Fruit fly (Drosophila melanogaster) whole organism, embryonic: ENCODE results near the gene srp.

Source experiments
- B-H1 ChIP-seq: fragments of 200-800 bp; sonication (Bioruptor generic); IDR thresholded peaks from 3 replicates; pipeline ENCODE4 v1.3.6; 2022; ENCODE audit warnings: missing biosample characterization, missing genetic modification characterization
- CG10274 ChIP-seq: fragments of 200-800 bp; sonication (Bioruptor generic); optimal IDR thresholded peaks from 3 replicates; lab custom pipeline; 2017; ENCODE audit warnings: missing biosample characterization, mild to moderate bottlenecking, missing genetic modification characterization
- CG10462 ChIP-seq: fragments of 200-800 bp; sonication (Bioruptor generic); optimal IDR thresholded peaks from 2 replicates; lab custom pipeline; 2016; ENCODE audit warnings: missing biosample characterization, missing genetic modification characterization
- CG10979 ChIP-seq: fragments of 200-800 bp; sonication (Bioruptor generic); optimal IDR thresholded peaks from 2 replicates; lab custom pipeline; 2018; ENCODE audit warnings: missing biosample characterization, mild to moderate bottlenecking, missing genetic modification characterization, moderate library complexity
- CG11456 ChIP-seq: fragments of 200-800 bp; sonication (Bioruptor generic); IDR thresholded peaks from 3 replicates; pipeline ENCODE4 v1.3.6; 2022; ENCODE audit warnings: missing biosample characterization, missing genetic modification characterization
- CG12219 ChIP-seq: fragments of 200-800 bp; sonication (Bioruptor generic); optimal IDR thresholded peaks from 3 replicates; lab custom pipeline; 2018; ENCODE audit warnings: missing biosample characterization, mild to moderate bottlenecking, missing genetic modification characterization
- CG12659 ChIP-seq: fragments of 200-800 bp; sonication (Bioruptor generic); optimal IDR thresholded peaks from 3 replicates; lab custom pipeline; 2017; ENCODE audit warnings: mild to moderate bottlenecking, missing biosample characterization, missing genetic modification reagents, missing genetic modification characterization
- CG13296 ChIP-seq: fragments of 200-800 bp; sonication (Bioruptor generic); optimal IDR thresholded peaks from 3 replicates; lab custom pipeline; 2018; ENCODE audit warnings: missing biosample characterization, mild to moderate bottlenecking, missing genetic modification characterization
- CG13424 ChIP-seq: fragments of 200-800 bp; sonication (Bioruptor generic); optimal IDR thresholded peaks from 2 replicates; lab custom pipeline; 2019; ENCODE audit warnings: missing biosample characterization, mild to moderate bottlenecking, missing genetic modification characterization, moderate library complexity
- CG14441 ChIP-seq: fragments of 200-800 bp; sonication (Bioruptor generic); IDR thresholded peaks from 2 replicates; pipeline ENCODE4 v1.3.6; 2022; ENCODE audit warnings: missing biosample characterization, missing genetic modification characterization
- CG14710 ChIP-seq: fragments of 200-800 bp; sonication (Bioruptor generic); optimal IDR thresholded peaks from 3 replicates; lab custom pipeline; 2019; ENCODE audit warnings: missing biosample characterization, mild to moderate bottlenecking, missing genetic modification characterization, moderate library complexity
- CG17328 ChIP-seq: fragments of 200-800 bp; sonication (Bioruptor generic); IDR thresholded peaks from 2 replicates; pipeline ENCODE4 v1.3.6; 2022; ENCODE audit warnings: missing biosample characterization, missing genetic modification characterization
- CG17829 ChIP-seq: fragments of 200-800 bp; optimal IDR thresholded peaks from 2 replicates; lab custom pipeline; 2019; ENCODE audit warnings: missing biosample characterization, mild to moderate bottlenecking, missing genetic modification characterization, moderate library complexity
- CG18262 ChIP-seq: fragments of 200-800 bp; optimal IDR thresholded peaks from 3 replicates; lab custom pipeline; 2019; ENCODE audit warnings: missing biosample characterization, mild to moderate bottlenecking, missing genetic modification characterization, moderate library complexity
- CG33213 ChIP-seq: fragments of 200-800 bp; sonication (Bioruptor generic); optimal IDR thresholded peaks from 3 replicates; lab custom pipeline; 2016; ENCODE audit warnings: missing biosample characterization, missing genetic modification characterization
- CG7357 ChIP-seq: fragments of 200-800 bp; sonication (Bioruptor generic); IDR thresholded peaks from 3 replicates; pipeline ENCODE4 v1.3.6; 2022; ENCODE audit warnings: missing biosample characterization, missing genetic modification characterization
- CG8478 ChIP-seq: fragments of >200 bp; optimal IDR thresholded peaks from 2 replicates; lab custom pipeline; 2018
- CG8924 ChIP-seq: fragments of 200-800 bp; optimal IDR thresholded peaks from 3 replicates; lab custom pipeline; 2019; ENCODE audit warnings: missing biosample characterization, mild to moderate bottlenecking, missing genetic modification characterization, moderate library complexity
- CG9215 ChIP-seq: fragments of 200-800 bp; sonication (Bioruptor generic); IDR thresholded peaks from 2 replicates; pipeline ENCODE4 v1.3.6; 2022; ENCODE audit warnings: missing biosample characterization, missing genetic modification characterization
- CHES-1-like ChIP-seq: fragments of 200-800 bp; sonication (Bioruptor generic); optimal IDR thresholded peaks from 2 replicates; lab custom pipeline; 2016; ENCODE audit warnings: missing biosample characterization, missing genetic modification characterization
- CTCF ChIP-seq: fragments of 200-800 bp; sonication (Bioruptor generic); optimal IDR thresholded peaks from 2 replicates; lab custom pipeline; 2017; ENCODE audit warnings: missing biosample characterization, mild to moderate bottlenecking, missing genetic modification characterization, moderate library complexity
- Deaf1 ChIP-seq: fragments of 200-800 bp; optimal IDR thresholded peaks from 3 replicates; lab custom pipeline; 2019; ENCODE audit warnings: missing biosample characterization, mild to moderate bottlenecking, missing genetic modification characterization, moderate library complexity
- Dek ChIP-seq: fragments of 200-800 bp; sonication (Bioruptor generic); optimal IDR thresholded peaks from 3 replicates; lab custom pipeline; 2019; ENCODE audit warnings: missing biosample characterization, mild to moderate bottlenecking, missing genetic modification characterization, moderate library complexity
- Dip2 ChIP-seq: fragments of 200-800 bp; sonication (Bioruptor generic); IDR thresholded peaks from 2 replicates; pipeline ENCODE4 v1.3.6; 2022; ENCODE audit warnings: missing biosample characterization, missing genetic modification characterization
- Dll ChIP-seq: fragments of 200-800 bp; sonication (Bioruptor generic); IDR thresholded peaks from 4 replicates; pipeline ENCODE4 v1.3.6; 2022; ENCODE audit warnings: missing biosample characterization, missing genetic modification characterization; ENCODE audit not compliant: partially characterized antibody
- E2f2 ChIP-seq: fragments of 200-800 bp; sonication (Bioruptor generic); IDR thresholded peaks from 2 replicates; pipeline ENCODE4 v1.3.6; 2022; ENCODE audit warnings: missing biosample characterization, missing genetic modification characterization
- Max ChIP-seq: fragments of 200-800 bp; sonication (Bioruptor generic); optimal IDR thresholded peaks from 2 replicates; lab custom pipeline; 2016; ENCODE audit warnings: missing biosample characterization, mild to moderate bottlenecking, missing genetic modification characterization
- Side ChIP-seq: fragments of 200-800 bp; sonication (Bioruptor generic); optimal IDR thresholded peaks from 2 replicates; lab custom pipeline; 2016; ENCODE audit warnings: missing biosample characterization, missing genetic modification characterization
- Sox102F ChIP-seq: fragments of 200-800 bp; sonication (Bioruptor generic); optimal IDR thresholded peaks from 2 replicates; lab custom pipeline; 2018; ENCODE audit warnings: missing biosample characterization, mild to moderate bottlenecking, missing genetic modification characterization, moderate library complexity
- Trl ChIP-seq, 3 experiments: fragments of >200 bp in 2 of 3; fragments of 200-800 bp in 1 of 3; sonication (Bioruptor generic) in 1 of 3; optimal IDR thresholded peaks; 2 replicates in 1 of 3; 3 replicates in 2 of 3; lab custom pipeline; 2016 to 2017; ENCODE audit warnings: missing biosample characterization in 1 of 3, missing genetic modification characterization in 1 of 3
- YL-1 ChIP-seq: fragments of 200-800 bp; sonication (Bioruptor generic); optimal IDR thresholded peaks from 3 replicates; lab custom pipeline; 2017; ENCODE audit warnings: missing biosample characterization, mild to moderate bottlenecking, missing genetic modification characterization
- br ChIP-seq: fragments of >200 bp; optimal IDR thresholded peaks from 2 replicates; lab custom pipeline; 2017
- chinmo ChIP-seq: fragments of 200-800 bp; sonication (Bioruptor generic); IDR thresholded peaks from 4 replicates; pipeline ENCODE4 v1.3.6; 2022; ENCODE audit warnings: missing biosample characterization, missing genetic modification characterization; ENCODE audit not compliant: partially characterized antibody
- corto ChIP-seq: fragments of 200-800 bp; sonication (Bioruptor generic); optimal IDR thresholded peaks from 2 replicates; lab custom pipeline; 2016; ENCODE audit warnings: missing biosample characterization, mild to moderate bottlenecking, missing genetic modification characterization, moderate library complexity
- cwo ChIP-seq: fragments of 200-800 bp; sonication (Bioruptor generic); optimal IDR thresholded peaks from 3 replicates; lab custom pipeline; 2017; ENCODE audit warnings: missing biosample characterization, missing genetic modification characterization, mild to moderate bottlenecking, moderate library complexity, missing genetic modification reagents
- da ChIP-seq: fragments of 200-800 bp; sonication (Bioruptor generic); optimal IDR thresholded peaks from 2 replicates; lab custom pipeline; 2016; ENCODE audit warnings: missing biosample characterization, missing genetic modification characterization
- dpn ChIP-seq, 2 experiments: fragments of 200-800 bp; sonication (Bioruptor generic); optimal IDR thresholded peaks; 3 replicates each; lab custom pipeline; 2016; ENCODE audit warnings: missing biosample characterization in 2 of 2, missing genetic modification characterization in 2 of 2
- ems ChIP-seq: fragments of 200-800 bp; sonication (Bioruptor generic); optimal IDR thresholded peaks from 3 replicates; lab custom pipeline; 2016; ENCODE audit warnings: missing biosample characterization, missing genetic modification characterization
- fd102C ChIP-seq: fragments of 200-800 bp; sonication (Bioruptor generic); optimal IDR thresholded peaks from 2 replicates; lab custom pipeline; 2018; ENCODE audit warnings: missing biosample characterization, mild to moderate bottlenecking, missing genetic modification characterization, moderate library complexity
- knrl ChIP-seq: fragments of 200-800 bp; sonication (Bioruptor generic); IDR thresholded peaks from 3 replicates; pipeline ENCODE4 v1.3.6; 2022; ENCODE audit warnings: missing biosample characterization, missing genetic modification characterization; ENCODE audit not compliant: partially characterized antibody
- luna ChIP-seq: fragments of 200-800 bp; sonication (Bioruptor generic); optimal IDR thresholded peaks from 2 replicates; lab custom pipeline; 2016; ENCODE audit warnings: missing biosample characterization, missing genetic modification characterization
- otp ChIP-seq: fragments of 200-800 bp; sonication (Bioruptor generic); IDR thresholded peaks from 3 replicates; pipeline ENCODE4, ENCODE4 v1.3.6; 2022; ENCODE audit warnings: missing biosample characterization, missing genetic modification characterization
- prd ChIP-seq, 3 experiments: fragments of >200 bp in 2 of 3; fragments of 200-800 bp in 1 of 3; sonication (Bioruptor generic) in 1 of 3; optimal IDR thresholded peaks in 2 of 3; IDR thresholded peaks in 1 of 3; 2 replicates in 2 of 3; 3 replicates in 1 of 3; pipeline versions ENCODE4 v1.3.6 to Lab custom; 2017 to 2022; ENCODE audit warnings: missing biosample characterization in 1 of 3, missing genetic modification characterization in 1 of 3
- schlank ChIP-seq: fragments of 200-800 bp; sonication (Bioruptor generic); optimal IDR thresholded peaks from 2 replicates; lab custom pipeline; 2018; ENCODE audit warnings: missing biosample characterization, mild to moderate bottlenecking, missing genetic modification characterization
- sens ChIP-seq: fragments of 200-800 bp; sonication (Bioruptor generic); peaks from one replicate; lab custom pipeline; 2016; ENCODE audit warnings: missing biosample characterization, missing genetic modification characterization
- sna ChIP-seq: fragments of 200-800 bp; sonication (Bioruptor generic); IDR thresholded peaks from 2 replicates; pipeline ENCODE4 v1.3.6; 2022; ENCODE audit warnings: missing biosample characterization, missing genetic modification characterization; ENCODE audit not compliant: partially characterized antibody
- tll ChIP-seq, 2 experiments: fragments of 200-800 bp in 1 of 2; fragments of >200 bp in 1 of 2; sonication (Bioruptor generic) in 1 of 2; optimal IDR thresholded peaks; 2 replicates each; lab custom pipeline; 2017 to 2019; ENCODE audit warnings: missing biosample characterization in 2 of 2, missing genetic modification characterization in 2 of 2, mild to moderate bottlenecking in 1 of 2, moderate library complexity in 1 of 2
- trem ChIP-seq: fragments of 200-800 bp; optimal IDR thresholded peaks from 3 replicates; lab custom pipeline; 2019; ENCODE audit warnings: missing biosample characterization, mild to moderate bottlenecking, missing genetic modification characterization, moderate library complexity
- unpg ChIP-seq: fragments of 200-800 bp; sonication (Bioruptor generic); optimal IDR thresholded peaks from 3 replicates; lab custom pipeline; 2018; ENCODE audit warnings: missing biosample characterization, mild to moderate bottlenecking, missing genetic modification characterization, moderate library complexity
- zen ChIP-seq: fragments of 200-800 bp; sonication (Bioruptor generic); optimal IDR thresholded peaks from 3 replicates; lab custom pipeline; 2018; ENCODE audit warnings: missing biosample characterization, mild to moderate bottlenecking, missing genetic modification characterization, moderate library complexity
- zf30C ChIP-seq: fragments of 200-800 bp; sonication (Bioruptor generic); optimal IDR thresholded peaks from 3 replicates; lab custom pipeline; 2018; ENCODE audit warnings: missing biosample characterization, mild to moderate bottlenecking, missing genetic modification characterization

The srp gene

DNA sequence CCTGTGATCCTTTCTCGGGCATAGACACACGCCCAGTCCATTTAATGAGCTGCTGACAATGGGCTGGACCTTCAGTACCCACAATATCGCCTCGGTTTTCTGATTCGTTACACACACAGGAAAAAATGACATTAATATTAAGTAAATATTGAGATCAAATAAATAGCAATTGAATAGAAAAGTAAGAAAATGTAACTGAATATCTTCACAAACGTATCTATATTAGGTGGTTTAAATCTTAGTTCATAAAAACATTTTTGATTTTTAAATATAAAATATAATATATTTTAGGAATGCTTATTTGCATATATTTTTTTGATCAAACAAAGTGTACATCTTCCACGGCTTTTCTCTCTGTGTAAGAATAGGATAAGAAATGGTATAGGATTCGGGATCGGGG, 47.8 kb downstream of the srp start (continued):
- TF ChIP-seq cwo (GFP tag; lab: Kevin White, UChicago): no peak
- peak; percentile 26 for TF ChIP-seq CG14710 (tag; lab: Kevin White, UChicago)
- TF ChIP-seq Dip2 (GFP tag; lab: Robert Waterston, UW): no peak
- peak; percentile 43 for TF ChIP-seq CG18262
- TF ChIP-seq E2f2 (GFP tag; lab: Robert Waterston, UW): no peak
- no peak for TF ChIP-seq sna
- TF ChIP-seq CG33213 (GFP tag; lab: Kevin White, UChicago): no peak
- TF ChIP-seq Max (GFP tag; lab: Kevin White, UChicago): no peak
- TF ChIP-seq sens: peak; percentile 32
- TF ChIP-seq da (GFP tag; lab: Kevin White, UChicago): no peak
- TF ChIP-seq CG14441: no peak
- no peak for TF ChIP-seq ems (GFP tag; lab: Kevin White, UChicago)
- TF ChIP-seq luna: no peak
- TF ChIP-seq br (lab: Kevin White, UChicago): no peak
- no peak for TF ChIP-seq Dek (tag; lab: Kevin White, UChicago)
- no peak for TF ChIP-seq CG12219 (GFP tag; lab: Kevin White, UChicago)
- no peak for TF ChIP-seq prd (optimal IDR thresholded peaks at IDR 0.05; lab: Kevin White, UChicago)
- TF ChIP-seq prd (GFP tag; IDR thresholded peaks at IDR 0.05; lab: Robert Waterston, UW): peak; percentile 41; the same call in 2 of the 3 replicates
- TF ChIP-seq CG17829 (tag; lab: Kevin White, UChicago): peak; percentile 43
- TF ChIP-seq otp: no peak
- no peak for TF ChIP-seq CHES-1-like (GFP tag; lab: Kevin White, UChicago)
- no peak for TF ChIP-seq unpg (GFP tag; lab: Kevin White, UChicago)
- peak; percentile 54 for TF ChIP-seq fd102C
- no peak for TF ChIP-seq CTCF (GFP tag; lab: Kevin White, UChicago)
- TF ChIP-seq Trl (optimal IDR thresholded peaks at IDR 0.05; lab: Kevin White, UChicago): no peak
- TF ChIP-seq Trl (GFP tag; optimal IDR thresholded peaks at IDR 0.05; lab: Kevin White, UChicago): no peak
- no peak for TF ChIP-seq Sox102F (GFP tag; lab: Kevin White, UChicago)
- no peak for TF ChIP-seq B-H1
- TF ChIP-seq tll (GFP tag; optimal IDR thresholded peaks at IDR 0.05; lab: Kevin White, UChicago): no peak
- no peak for TF ChIP-seq corto
- no peak for TF ChIP-seq Dll (GFP tag; lab: Robert Waterston, UW)
- no peak for TF ChIP-seq schlank (tag; lab: Kevin White, UChicago)
- TF ChIP-seq CG13424 (tag; lab: Kevin White, UChicago): no peak
- TF ChIP-seq CG10274 (GFP tag; lab: Kevin White, UChicago): no peak
- TF ChIP-seq zf30C (GFP tag; lab: Kevin White, UChicago): peak; percentile 86
- peak; percentile 61 for TF ChIP-seq zen (tag; lab: Kevin White, UChicago)
- TF ChIP-seq CG11456: no peak
- no peak for TF ChIP-seq CG17328 (GFP tag; lab: Robert Waterston, UW)
- TF ChIP-seq Side (GFP tag; lab: Kevin White, UChicago): no peak
- no peak for TF ChIP-seq CG7357 (GFP tag; lab: Robert Waterston, UW)
- no peak for TF ChIP-seq CG10462 (GFP tag; lab: Kevin White, UChicago)
- TF ChIP-seq knrl (GFP tag; lab: Robert Waterston, UW): no peak
- TF ChIP-seq CG13296 (GFP tag; lab: Kevin White, UChicago): no peak
- TF ChIP-seq CG12659 (GFP tag; lab: Kevin White, UChicago): no peak
- TF ChIP-seq CG8478 (lab: Kevin White, UChicago): no peak
- TF ChIP-seq dpn (GFP tag; optimal IDR thresholded peaks at IDR 0.05; lab: Kevin White, UChicago): no peak
- no peak for TF ChIP-seq chinmo
- TF ChIP-seq trem (tag; lab: Kevin White, UChicago): no peak
- TF ChIP-seq CG10979 (tag; lab: Kevin White, UChicago): peak; percentile 42
- no peak for TF ChIP-seq YL-1
- TF ChIP-seq CG9215 (GFP tag; lab: Robert Waterston, UW): no peak
- no peak for TF ChIP-seq Deaf1 (tag; lab: Kevin White, UChicago)
- TF ChIP-seq CG8924 (tag; lab: Kevin White, UChicago): peak; percentile 29
